Fruit fly (Drosophila melanogaster): ENCODE data around the gene oc.

Gene oc

DNA sequence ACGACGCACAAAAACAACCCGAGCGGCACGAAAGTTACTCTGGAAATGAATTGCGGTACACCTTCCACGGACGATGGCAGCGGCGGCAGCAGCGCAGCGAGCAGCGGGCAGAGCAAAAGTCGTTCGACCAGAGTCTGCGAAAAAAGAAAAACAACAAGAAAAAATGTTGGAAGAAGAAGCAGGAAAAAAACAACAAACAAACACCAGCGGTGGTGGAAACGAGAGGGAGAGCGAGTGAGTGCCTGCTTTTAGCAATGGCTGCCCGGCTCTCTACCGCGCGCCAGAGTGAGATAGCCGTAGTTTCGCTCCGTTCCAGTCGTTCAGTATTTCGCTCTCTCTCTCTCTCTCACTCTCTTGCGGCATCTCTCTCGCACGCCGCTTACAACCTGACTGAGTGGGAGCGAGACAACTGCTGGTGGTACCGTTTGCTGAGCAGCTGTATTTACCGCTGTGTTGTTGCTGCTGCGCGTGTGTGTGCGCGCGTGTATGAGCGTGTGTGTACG lies at the start of gene oc (continued):
- TF ChIP-seq lab (GFP tag; optimal IDR thresholded peaks at IDR 0.05) (no peak), Med (GFP tag) (no peak), Antp (GFP tag; optimal IDR thresholded peaks at IDR 0.05) (no peak), aop (GFP tag; IDR thresholded peaks at IDR 0.05) (no peak), ci (GFP tag; IDR thresholded peaks at IDR 0.05) (0 out of 3 replicates have a peak, but pooled peaks have one; percentile 40), CG13296 (GFP tag; optimal IDR thresholded peaks at IDR 0.05) (no peak), mld (GFP tag; IDR thresholded peaks at IDR 0.05; ENCODE audit: partially characterized antibody) (no peak), CG14441 (GFP tag; IDR thresholded peaks at IDR 0.05) (no peak), CG1024 (GFP tag; IDR thresholded peaks at IDR 0.05) (no peak), CG17912 (GFP tag; optimal IDR thresholded peaks at IDR 0.05) (no peak), CG7987 (GFP tag; optimal IDR thresholded peaks at IDR 0.05) (no peak), CG3838 (GFP tag; optimal IDR thresholded peaks at IDR 0.05) (no peak), CG10979 (tag; optimal IDR thresholded peaks at IDR 0.05) (peak; percentile 2), Usf (GFP tag; optimal IDR thresholded peaks at IDR 0.05) (no peak), Lpt (GFP tag; optimal IDR thresholded peaks at IDR 0.05) (no peak), CG16813 (GFP tag; IDR thresholded peaks at IDR 0.05; ENCODE audit: partially characterized antibody) (peak; percentile 37; the same call in 1 of the 3 replicates), Gug (GFP tag; IDR thresholded peaks at IDR 0.05) (no peak), ATbp (GFP tag; optimal IDR thresholded peaks at IDR 0.05) (no peak), CG2202 (tag; optimal IDR thresholded peaks at IDR 0.05) (no peak), Ravus (GFP tag; IDR thresholded peaks at IDR 0.05) (no peak), Optix (GFP tag; IDR thresholded peaks at IDR 0.05) (no peak), Sry-β (GFP tag; optimal IDR thresholded peaks at IDR 0.05) (no peak), Rfx (GFP tag; IDR thresholded peaks at IDR 0.05) (0 out of 2 replicates have a peak, but pooled peaks have one; percentile 17), twi (tag; optimal IDR thresholded peaks at IDR 0.05) (peak; percentile 78), lilli (GFP tag; optimal IDR thresholded peaks at IDR 0.05) (no peak), lmd (GFP tag; IDR thresholded peaks at IDR 0.05) (no peak), rib (GFP tag; IDR thresholded peaks at IDR 0.05) (peak; percentile 24; the same call in 1 of the 2 replicates), nmo (GFP tag; optimal IDR thresholded peaks at IDR 0.05) (peak; percentile 70), D (optimal IDR thresholded peaks at IDR 0.05) (peak; percentile 97), D (GFP tag; optimal IDR thresholded peaks at IDR 0.05) (peak; percentile 12), CG7839 (tag; optimal IDR thresholded peaks at IDR 0.05) (no peak), crol (GFP tag; IDR thresholded peaks at IDR 0.05) (peak; percentile 75), CG16815 (GFP tag; optimal IDR thresholded peaks at IDR 0.05) (no peak), CG17829 (tag; optimal IDR thresholded peaks at IDR 0.05) (peak; percentile 43), ase (GFP tag; IDR thresholded peaks at IDR 0.05) (peak; percentile 44; the same call in 1 of the 3 replicates), slbo (GFP tag; IDR thresholded peaks at IDR 0.05) (no peak), CG12236 (GFP tag; optimal IDR thresholded peaks at IDR 0.05) (no peak), CG8359 (GFP tag; optimal IDR thresholded peaks at IDR 0.05; ENCODE audit: borderline replicate concordance) (peak; percentile 12), so (GFP tag; IDR thresholded peaks at IDR 0.05) (no peak), Abd-B (GFP tag; optimal IDR thresholded peaks at IDR 0.05) (peak; percentile 60), TFAM (GFP tag; optimal IDR thresholded peaks at IDR 0.05) (no peak), Mad (GFP tag; optimal IDR thresholded peaks at IDR 0.05) (no peak), CG1603 (tag; optimal IDR thresholded peaks at IDR 0.05) (peak; percentile 26), CG18764 (GFP tag; optimal IDR thresholded peaks at IDR 0.05) (no peak), row (GFP tag; IDR thresholded peaks at IDR 0.05) (no peak), YL-1 (GFP tag; optimal IDR thresholded peaks at IDR 0.05) (no peak), maf-S (GFP tag; optimal IDR thresholded peaks at IDR 0.05) (no peak), NK7.1 (GFP tag; optimal IDR thresholded peaks at IDR 0.05) (no peak), E2f1 (GFP tag; IDR thresholded peaks at IDR 0.05) (no peak), run (tag; optimal IDR thresholded peaks at IDR 0.05) (no peak), Dbx (GFP tag; IDR thresholded peaks at IDR 0.05) (no peak), bigmax (GFP tag; optimal IDR thresholded peaks at IDR 0.05) (no peak)
